Fruit fly (Drosophila melanogaster) whole organism, prepupa: ENCODE results near the gene ey.

Experiments
- Blimp-1 ChIP-seq: fragments of 200-800 bp; sonication (Bioruptor generic); optimal IDR thresholded peaks from 3 replicates; lab custom pipeline; 2017; ENCODE audit warnings: missing biosample characterization, missing genetic modification characterization, mild to moderate bottlenecking, moderate library complexity, missing genetic modification reagents
- CG10631 ChIP-seq: fragments of 200-800 bp; sonication (Bioruptor generic); optimal IDR thresholded peaks from 2 replicates; lab custom pipeline; 2016; ENCODE audit warnings: missing biosample characterization, missing genetic modification characterization
- CG10669 ChIP-seq: fragments of 200-800 bp; sonication (Bioruptor generic); optimal IDR thresholded peaks from 3 replicates; lab custom pipeline; 2018; ENCODE audit warnings: missing biosample characterization, mild to moderate bottlenecking, missing genetic modification characterization, moderate library complexity
- CG11294 ChIP-seq: fragments of 200-800 bp; sonication (Bioruptor generic); IDR thresholded peaks from 2 replicates; pipeline ENCODE4 v1.3.6; 2022; ENCODE audit warnings: missing biosample characterization, missing genetic modification characterization
- CG11902 ChIP-seq: fragments of 200-800 bp; sonication (Bioruptor generic); optimal IDR thresholded peaks from 3 replicates; lab custom pipeline; 2016; ENCODE audit warnings: missing biosample characterization, missing genetic modification characterization
- CG15336 ChIP-seq: fragments of 200-800 bp; sonication (Bioruptor generic); IDR thresholded peaks from 2 replicates; pipeline ENCODE4 v1.3.6; 2022; ENCODE audit warnings: missing biosample characterization, missing genetic modification characterization
- CG16779 ChIP-seq: fragments of 200-800 bp; sonication (Bioruptor generic); optimal IDR thresholded peaks from 3 replicates; lab custom pipeline; 2017; ENCODE audit warnings: missing biosample characterization, mild to moderate bottlenecking, missing genetic modification characterization
- CG31627 ChIP-seq: fragments of 200-800 bp; sonication (Bioruptor generic); optimal IDR thresholded peaks from 3 replicates; lab custom pipeline; 2016; ENCODE audit warnings: missing biosample characterization, missing genetic modification characterization
- CG32006 ChIP-seq: fragments of 200-800 bp; sonication (Bioruptor generic); optimal IDR thresholded peaks from 3 replicates; lab custom pipeline; 2017; ENCODE audit warnings: missing biosample characterization, mild to moderate bottlenecking, missing genetic modification characterization
- CG34406 ChIP-seq: fragments of 200-800 bp; sonication (Bioruptor generic); optimal IDR thresholded peaks from 3 replicates; lab custom pipeline; 2016; ENCODE audit warnings: missing biosample characterization, missing genetic modification characterization
- CG3919 ChIP-seq: fragments of 200-800 bp; sonication (Bioruptor generic); optimal IDR thresholded peaks from 3 replicates; lab custom pipeline; 2016; ENCODE audit warnings: missing biosample characterization, missing genetic modification characterization
- CG4318 ChIP-seq: fragments of 200-800 bp; sonication (Bioruptor generic); optimal IDR thresholded peaks from 3 replicates; lab custom pipeline; 2017; ENCODE audit warnings: missing biosample characterization, mild to moderate bottlenecking, missing genetic modification characterization
- CG6163 ChIP-seq: fragments of 200-800 bp; sonication (Bioruptor generic); IDR thresholded peaks from 3 replicates; pipeline ENCODE4 v1.3.6; 2022; ENCODE audit warnings: missing biosample characterization, missing genetic modification characterization
- CG6792 ChIP-seq: fragments of 200-800 bp; sonication (Bioruptor generic); optimal IDR thresholded peaks from 3 replicates; lab custom pipeline; 2016; ENCODE audit warnings: missing biosample characterization, missing genetic modification characterization
- CG6808 ChIP-seq: fragments of 200-800 bp; sonication (Bioruptor generic); optimal IDR thresholded peaks from 3 replicates; lab custom pipeline; 2017; ENCODE audit warnings: missing biosample characterization, missing genetic modification characterization, mild to moderate bottlenecking, moderate library complexity, missing genetic modification reagents
- CG6854 ChIP-seq: fragments of 200-800 bp; sonication (Bioruptor generic); optimal IDR thresholded peaks from 2 replicates; lab custom pipeline; 2017; ENCODE audit warnings: missing biosample characterization, mild to moderate bottlenecking, missing genetic modification characterization
- CG8119 ChIP-seq: fragments of 200-800 bp; sonication (Bioruptor generic); IDR thresholded peaks from 3 replicates; pipeline ENCODE4 v1.3.6; 2022; ENCODE audit warnings: missing biosample characterization, missing genetic modification characterization
- CG8319 ChIP-seq: fragments of 200-800 bp; sonication (Bioruptor generic); optimal IDR thresholded peaks from 3 replicates; lab custom pipeline; 2016; ENCODE audit warnings: missing biosample characterization, missing genetic modification characterization
- Eip75B ChIP-seq: fragments of 200-800 bp; sonication (Bioruptor generic); optimal IDR thresholded peaks from 3 replicates; lab custom pipeline; 2016; ENCODE audit warnings: missing biosample characterization, missing genetic modification characterization
- Eip78C ChIP-seq: fragments of 200-800 bp; sonication (Bioruptor generic); peaks from one replicate; lab custom pipeline; 2016; ENCODE audit warnings: missing biosample characterization, missing genetic modification characterization
- Eip93F ChIP-seq: fragments of 200-800 bp; sonication (Bioruptor generic); optimal IDR thresholded peaks from 2 replicates; lab custom pipeline; 2016; ENCODE audit warnings: missing biosample characterization, mild to moderate bottlenecking, missing genetic modification characterization
- Ets21C ChIP-seq: fragments of 200-800 bp; sonication (Bioruptor generic); optimal IDR thresholded peaks from 3 replicates; lab custom pipeline; 2016; ENCODE audit warnings: missing biosample characterization, missing genetic modification characterization
- Ets96B ChIP-seq: fragments of 200-800 bp; optimal IDR thresholded peaks from 2 replicates; lab custom pipeline; 2019; ENCODE audit warnings: missing biosample characterization, mild to moderate bottlenecking, missing genetic modification characterization, moderate library complexity
- Hr38 ChIP-seq: sonication (Bioruptor generic); optimal IDR thresholded peaks from 2 replicates; lab custom pipeline; 2016; ENCODE audit warnings: missing biosample characterization, missing genetic modification characterization
- Hr39 ChIP-seq: fragments of 200-800 bp; sonication (Bioruptor generic); optimal IDR thresholded peaks from 2 replicates; lab custom pipeline; 2016; ENCODE audit warnings: missing biosample characterization, missing genetic modification characterization
- Hr4 ChIP-seq: fragments of 200-800 bp; sonication (Bioruptor generic); optimal IDR thresholded peaks from 3 replicates; lab custom pipeline; 2016; ENCODE audit warnings: missing biosample characterization, missing genetic modification characterization
- Lpt ChIP-seq: fragments of 200-800 bp; sonication (Bioruptor generic); optimal IDR thresholded peaks from 3 replicates; lab custom pipeline; 2016; ENCODE audit warnings: missing biosample characterization, missing genetic modification characterization
- OdsH ChIP-seq: fragments of 200-800 bp; sonication (Bioruptor generic); optimal IDR thresholded peaks from 3 replicates; lab custom pipeline; 2016; ENCODE audit warnings: missing biosample characterization, missing genetic modification characterization
- Smox ChIP-seq: fragments of 200-800 bp; sonication (Bioruptor generic); optimal IDR thresholded peaks from 3 replicates; lab custom pipeline; 2016; ENCODE audit warnings: missing biosample characterization, missing genetic modification characterization
- Sox102F ChIP-seq: fragments of 200-800 bp; sonication (Bioruptor generic); optimal IDR thresholded peaks from 2 replicates; lab custom pipeline; 2016; ENCODE audit warnings: missing biosample characterization, mild to moderate bottlenecking, missing genetic modification characterization
- Sox14 ChIP-seq: fragments of 200-800 bp; sonication (Bioruptor generic); optimal IDR thresholded peaks from 3 replicates; lab custom pipeline; 2016; ENCODE audit warnings: missing biosample characterization, missing genetic modification characterization
- Sox15 ChIP-seq: fragments of 200-800 bp; sonication (Bioruptor generic); optimal IDR thresholded peaks from 3 replicates; lab custom pipeline; 2016; ENCODE audit warnings: missing biosample characterization, missing genetic modification characterization
- achi ChIP-seq: fragments of 200-800 bp; sonication (Bioruptor generic); optimal IDR thresholded peaks from 3 replicates; lab custom pipeline; 2016; ENCODE audit warnings: missing biosample characterization, missing genetic modification characterization
- acj6 ChIP-seq: fragments of 200-800 bp; sonication (Bioruptor generic); optimal IDR thresholded peaks from 3 replicates; lab custom pipeline; 2016; ENCODE audit warnings: missing biosample characterization, missing genetic modification characterization
- cyc ChIP-seq: fragments of 200-800 bp; sonication (Bioruptor generic); optimal IDR thresholded peaks from 3 replicates; lab custom pipeline; 2016; ENCODE audit warnings: missing biosample characterization, missing genetic modification characterization
- dac ChIP-seq: fragments of 200-800 bp; sonication (Bioruptor generic); optimal IDR thresholded peaks from 2 replicates; lab custom pipeline; 2017; ENCODE audit warnings: missing biosample characterization, mild to moderate bottlenecking, missing genetic modification characterization
- esn ChIP-seq: fragments of 200-800 bp; sonication (Bioruptor generic); optimal IDR thresholded peaks from 2 replicates; lab custom pipeline; 2016; ENCODE audit warnings: missing biosample characterization, mild to moderate bottlenecking, missing genetic modification characterization, moderate library complexity
- fd59A ChIP-seq: fragments of 200-800 bp; sonication (Bioruptor generic); optimal IDR thresholded peaks from 2 replicates; lab custom pipeline; 2017; ENCODE audit warnings: missing biosample characterization, mild to moderate bottlenecking, missing genetic modification characterization, missing genetic modification reagents
- fkh ChIP-seq: fragments of 200-800 bp; sonication (Bioruptor generic); optimal IDR thresholded peaks from 3 replicates; lab custom pipeline; 2017; ENCODE audit warnings: missing biosample characterization, mild to moderate bottlenecking, missing genetic modification characterization, moderate library complexity
- net ChIP-seq: fragments of 200-800 bp; sonication (Bioruptor generic); optimal IDR thresholded peaks from 3 replicates; lab custom pipeline; 2016; ENCODE audit warnings: missing biosample characterization, missing genetic modification characterization
- pdm3 ChIP-seq: fragments of 200-800 bp; sonication (Bioruptor generic); optimal IDR thresholded peaks from 3 replicates; lab custom pipeline; 2016; ENCODE audit warnings: missing biosample characterization, missing genetic modification characterization
- salr ChIP-seq, 2 experiments: fragments of 200-800 bp; sonication (Bioruptor generic); optimal IDR thresholded peaks; 3 replicates each; lab custom pipeline; 2016 to 2018; ENCODE audit warnings: missing biosample characterization in 2 of 2, missing genetic modification characterization in 2 of 2, mild to moderate bottlenecking in 1 of 2
- ss ChIP-seq, 2 experiments: fragments of 200-800 bp; sonication (Bioruptor generic); optimal IDR thresholded peaks; 2 replicates in 1 of 2; 3 replicates in 1 of 2; lab custom pipeline; 2017 to 2018; ENCODE audit warnings: mild to moderate bottlenecking in 2 of 2, missing biosample characterization in 2 of 2, missing genetic modification characterization in 2 of 2, moderate library complexity in 1 of 2
- topi ChIP-seq: fragments of 200-800 bp; sonication (Bioruptor generic); optimal IDR thresholded peaks from 3 replicates; lab custom pipeline; 2016; ENCODE audit warnings: missing biosample characterization, missing genetic modification characterization

Gene ey

DNA sequence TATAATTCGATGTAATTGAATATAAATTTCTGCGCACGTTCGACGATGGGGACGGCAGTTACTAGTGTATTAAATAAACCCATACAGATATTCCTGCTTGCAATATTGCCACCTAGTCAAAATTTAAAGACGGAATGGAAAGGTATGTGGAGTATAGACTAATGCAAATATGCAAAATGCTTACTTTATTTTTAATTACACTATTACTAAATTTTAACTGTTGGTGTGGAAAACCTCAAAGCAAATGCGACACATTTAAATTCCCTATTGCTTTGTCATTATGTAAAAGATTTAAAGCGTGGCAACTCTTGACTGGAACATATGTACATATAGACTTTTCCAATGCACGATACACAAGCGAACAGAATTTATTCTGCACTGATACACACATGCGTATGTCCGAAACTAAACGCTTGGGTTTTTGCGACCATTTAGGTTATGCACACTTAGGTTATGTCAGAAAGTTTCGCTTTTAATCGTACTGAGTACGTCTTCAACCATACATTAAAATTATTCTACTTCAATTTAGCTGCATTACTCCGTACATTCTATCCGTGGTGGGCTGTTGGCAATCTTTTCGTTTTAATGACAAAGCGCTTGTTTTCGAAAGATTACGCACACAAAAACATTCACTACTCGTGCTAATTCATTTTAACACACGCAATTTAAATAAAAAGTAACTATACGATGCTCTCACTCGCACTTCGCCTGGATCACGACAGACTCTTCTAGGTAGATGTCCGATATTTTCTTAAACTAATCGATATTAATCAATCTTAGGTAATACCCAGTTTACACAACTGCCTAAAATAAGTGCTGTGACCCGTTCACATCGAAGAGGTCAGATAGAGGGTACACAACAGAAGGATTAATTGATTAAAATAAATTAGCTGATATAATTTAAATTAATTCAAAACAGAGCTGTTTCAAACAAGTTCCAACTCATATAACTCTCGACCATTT lies 37.3 kb upstream of the ey start, which contains the start of gene gw (continued):
- TF ChIP-seq CG10669 (GFP tag; lab: Kevin White, UChicago) (peak; percentile 4), Hr38 (GFP tag; lab: Kevin White, UChicago) (no peak), CG15336 (GFP tag; lab: Robert Waterston, UW) (no peak; the same call in 1 of the 2 replicates), CG6163 (no peak), CG16779 (tag; lab: Kevin White, UChicago) (no peak), Hr4 (peak; percentile 84), Sox102F (GFP tag; lab: Kevin White, UChicago) (peak; percentile 82), OdsH (GFP tag; lab: Kevin White, UChicago) (peak; percentile 85), Ets96B (tag; lab: Kevin White, UChicago) (peak; percentile 74), CG8119 (no peak), Blimp-1 (GFP tag; lab: Kevin White, UChicago) (peak; percentile 5), CG6854 (GFP tag; lab: Kevin White, UChicago) (peak; percentile 59), CG6792 (peak; percentile 78), dac (peak; percentile 6), Hr39 (GFP tag; lab: Kevin White, UChicago) (peak; percentile 83), CG32006 (GFP tag; lab: Kevin White, UChicago) (no peak), Sox15 (GFP tag; lab: Kevin White, UChicago) (peak; percentile 67), CG31627 (GFP tag; lab: Kevin White, UChicago) (peak; percentile 87), CG34406 (GFP tag; lab: Kevin White, UChicago) (peak; percentile 83), Eip93F (GFP tag; lab: Kevin White, UChicago) (peak; percentile 70), CG11294 (GFP tag; lab: Robert Waterston, UW) (no peak), salr (GFP tag; optimal IDR thresholded peaks at IDR 0.05; lab: Kevin White, UChicago) (peak in 1 of 2 experiments; percentile 61), CG3919 (GFP tag; lab: Kevin White, UChicago) (no peak), Eip78C (GFP tag; lab: Kevin White, UChicago) (peak; percentile 96), esn (GFP tag; lab: Kevin White, UChicago) (peak; percentile 91)

DNA sequence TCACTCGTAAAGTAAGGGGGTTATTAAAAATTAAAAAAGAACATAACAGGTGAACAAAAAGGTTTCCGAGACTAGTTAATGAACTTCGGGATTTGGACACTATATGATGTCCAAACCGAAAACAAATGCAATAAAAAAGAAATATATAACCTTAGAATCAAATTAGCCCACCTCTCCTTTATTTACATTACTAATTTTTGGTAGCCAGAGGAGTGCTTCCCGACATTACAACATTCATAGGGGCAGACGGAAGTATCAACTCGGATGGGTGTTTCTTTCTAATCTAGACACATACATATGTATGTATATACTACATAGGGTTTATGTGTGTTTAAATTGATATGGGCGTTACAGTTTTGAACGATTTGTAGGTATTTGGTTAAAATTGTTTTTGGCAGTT lies 35.4 kb upstream of the ey start:
- TF ChIP-seq fd59A (GFP tag; lab: Kevin White, UChicago) (no peak), fkh (peak; percentile 6)
- TF ChIP-seq, all 60 proteins: peak for 1

DNA sequence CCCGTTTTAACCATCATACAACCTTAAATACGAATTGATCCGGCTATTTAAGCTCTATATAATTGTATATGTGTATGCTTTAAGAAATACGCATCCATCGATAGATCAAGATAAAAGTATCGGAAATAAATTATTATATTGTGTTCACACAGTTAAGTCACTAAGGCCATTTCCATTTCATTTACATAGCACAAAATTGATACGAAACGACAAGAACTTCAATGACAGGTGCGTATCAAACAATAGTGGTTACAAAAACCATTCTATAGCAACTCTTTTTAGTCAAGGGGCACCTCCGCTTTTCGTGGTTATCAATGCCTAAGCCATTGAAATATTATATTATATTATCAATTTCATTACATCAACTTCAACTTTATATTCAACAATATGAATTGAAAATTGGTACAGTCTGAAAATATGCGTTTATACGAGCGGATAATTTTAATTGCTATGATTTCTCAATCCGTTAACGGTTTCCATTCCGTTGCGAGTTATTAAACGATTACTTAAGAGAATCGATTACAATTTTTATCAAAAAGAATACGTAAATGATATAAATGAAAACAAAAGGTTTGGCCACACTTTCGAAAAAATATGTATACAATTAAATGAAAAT lies 34.3 kb upstream of the ey start, which contains the start of the genes CG46466 and Slip1:
CG46466 (minus strand) TSS at position 70 of the 616 bp plus-strand sequence.
Slip1 (plus strand) TSS at position 567 of the 616 bp plus-strand sequence.
- TF ChIP-seq cyc (GFP tag; lab: Kevin White, UChicago) = peak; percentile 40
- TF ChIP-seq CG4318 (GFP tag; lab: Kevin White, UChicago) = peak; percentile 24
- no peak for TF ChIP-seq dac
- peak; percentile 24 for TF ChIP-seq CG11902 (GFP tag; lab: Kevin White, UChicago)
- peak; percentile 49 for TF ChIP-seq CG31627 (GFP tag; lab: Kevin White, UChicago)
- TF ChIP-seq net (GFP tag; lab: Kevin White, UChicago) = no peak
- peak; percentile 45 for TF ChIP-seq CG10631 (GFP tag; lab: Kevin White, UChicago)
- TF ChIP-seq CG6163 = no peak
- TF ChIP-seq Smox (GFP tag; lab: Kevin White, UChicago) = no peak
- no peak for TF ChIP-seq Lpt (GFP tag; lab: Kevin White, UChicago)
- no peak for TF ChIP-seq CG11294 (GFP tag; lab: Robert Waterston, UW)
- TF ChIP-seq OdsH (GFP tag; lab: Kevin White, UChicago) = peak; percentile 56
- peak; percentile 23 for TF ChIP-seq topi (GFP tag; lab: Kevin White, UChicago)
- peak; percentile 24 for TF ChIP-seq CG8319 (GFP tag; lab: Kevin White, UChicago)
- peak; percentile 22 for TF ChIP-seq Ets21C (GFP tag; lab: Kevin White, UChicago)
- no peak for TF ChIP-seq Sox14 (GFP tag; lab: Kevin White, UChicago)
- peak; percentile 47 for TF ChIP-seq acj6 (GFP tag; lab: Kevin White, UChicago)
- TF ChIP-seq fd59A (GFP tag; lab: Kevin White, UChicago) = no peak
- TF ChIP-seq CG8119 = no peak
- no peak for TF ChIP-seq CG15336 (GFP tag; lab: Robert Waterston, UW)
- peak in 1 of 2 experiments; percentile 52 for TF ChIP-seq ss (GFP tag; optimal IDR thresholded peaks at IDR 0.05; lab: Kevin White, UChicago)
- TF ChIP-seq Eip75B (GFP tag; lab: Kevin White, UChicago) = peak; percentile 5
- no peak for TF ChIP-seq Sox102F (GFP tag; lab: Kevin White, UChicago)
- TF ChIP-seq CG6854 (GFP tag; lab: Kevin White, UChicago) = no peak
- peak; percentile 34 for TF ChIP-seq pdm3 (GFP tag; lab: Kevin White, UChicago)
- TF ChIP-seq CG6808 = no peak
- peak; percentile 47 for TF ChIP-seq achi
